Worm (Caenorhabditis elegans): Measurements from ENCODE around the gene snai-1.

The snai-1 gene

ce11 chrIV:322497-322896, 9.0 kb upstream of the snai-1 start, which contains the start of gene grl-26 (continued):
- TF ChIP-seq nhr-23 (tag; optimal IDR thresholded peaks at IDR 0.05) = peak; percentile 24

ce11 chrIV:320380-320779, 6.9 kb upstream of the snai-1 start, which contains the start of gene dsc-4:
Gene dsc-4 (minus strand): TSS chrIV:320544.
- TF ChIP-seq mml-1 (tag; optimal IDR thresholded peaks at IDR 0.05) (no peak), elt-2 (tag; optimal IDR thresholded peaks at IDR 0.05) (peak; percentile 71)

ce11 chrIV:319654-320053, 6.1 kb upstream of the snai-1 start:
- no peak for TF ChIP-seq snpc-4 (tag; optimal IDR thresholded peaks at IDR 0.05)
- peak; percentile 48 for TF ChIP-seq elt-2 (tag; optimal IDR thresholded peaks at IDR 0.05)

- TF ChIP-seq nfya-1 (tag; optimal IDR thresholded peaks at IDR 0.05; ENCODE audit: insufficient read depth) (peak; percentile 28), mml-1 (tag; optimal IDR thresholded peaks at IDR 0.05) (no peak), elt-2 (tag; optimal IDR thresholded peaks at IDR 0.05) (no peak)
These were observed 960 bp upstream of the snai-1 start for ce11 chrIV:314475-314874.

ce11 chrIV:309526-309925, 4.0 kb downstream of the snai-1 start:
- TF ChIP-seq nhr-25 (tag; optimal IDR thresholded peaks at IDR 0.05) (peak; percentile 14), eor-1 (tag; optimal IDR thresholded peaks at IDR 0.05) (no peak), fkh-2 (tag; optimal IDR thresholded peaks at IDR 0.05) (no peak), nhr-43 (tag; optimal IDR thresholded peaks at IDR 0.05; ENCODE audit: poor library complexity, severe bottlenecking) (peak; percentile 62)

ce11 chrIV:307205-307604, 6.3 kb downstream of the snai-1 start, which contains the start of gene swt-1:
Gene swt-1 (plus strand): TSS chrIV:307505.
- TF ChIP-seq ceh-9 (tag; optimal IDR thresholded peaks at IDR 0.05) (no peak), nhr-76 (tag; optimal IDR thresholded peaks at IDR 0.05) (no peak), elt-1 (tag; optimal IDR thresholded peaks at IDR 0.05) (no peak), fkh-2 (tag; optimal IDR thresholded peaks at IDR 0.05) (no peak), ama-1 (optimal IDR thresholded peaks at IDR 0.05) (no peak), fos-1 (tag; optimal IDR thresholded peaks at IDR 0.05) (no peak), ceh-82 (tag; optimal IDR thresholded peaks at IDR 0.05) (no peak), mdl-1 (tag; optimal IDR thresholded peaks at IDR 0.05) (no peak), lin-39 (tag; optimal IDR thresholded peaks at IDR 0.05) (no peak), egl-27 (tag; optimal IDR thresholded peaks at IDR 0.05) (no peak), elt-3 (tag; optimal IDR thresholded peaks at IDR 0.05) (no peak), nhr-11 (tag; optimal IDR thresholded peaks at IDR 0.05) (no peak), pha-4 (tag; optimal IDR thresholded peaks at IDR 0.05) (no peak), nfya-1 (tag; optimal IDR thresholded peaks at IDR 0.05; ENCODE audit: insufficient read depth) (no peak), ZK546.5 (tag; optimal IDR thresholded peaks at IDR 0.05) (no peak), unc-39 (tag; optimal IDR thresholded peaks at IDR 0.05) (no peak), nhr-43 (tag; optimal IDR thresholded peaks at IDR 0.05; ENCODE audit: poor library complexity, severe bottlenecking) (no peak), ceh-16 (tag; optimal IDR thresholded peaks at IDR 0.05) (no peak), lin-15B (tag; optimal IDR thresholded peaks at IDR 0.05) (no peak), elt-2 (tag; optimal IDR thresholded peaks at IDR 0.05) (no peak)

ce11 chrIV:306572-306971, 6.9 kb downstream of the snai-1 start:
- TF ChIP-seq ceh-9 (tag; optimal IDR thresholded peaks at IDR 0.05) (no peak), lin-15B (tag; optimal IDR thresholded peaks at IDR 0.05) (peak; percentile 26), nfya-1 (tag; optimal IDR thresholded peaks at IDR 0.05; ENCODE audit: insufficient read depth) (peak; percentile 44), hmg-11 (tag; optimal IDR thresholded peaks at IDR 0.05) (peak; percentile 42), egl-5 (tag; optimal IDR thresholded peaks at IDR 0.05) (peak; percentile 79), lin-39 (tag; optimal IDR thresholded peaks at IDR 0.05) (peak; percentile 33), nhr-43 (tag; optimal IDR thresholded peaks at IDR 0.05; ENCODE audit: poor library complexity, severe bottlenecking) (peak; percentile 34), daf-12 (tag; optimal IDR thresholded peaks at IDR 0.05) (no peak), sea-2 (GFP tag; optimal IDR thresholded peaks at IDR 0.05) (no peak)

Data from whole organism, L3 larva.